Fruit fly (Drosophila melanogaster) whole organism, embryonic: Measurements from ENCODE around the gene CG1824.
A peak's percentile ranks its signal among the peaks of the same experiment; 100 is the strongest.

Experiments used
- Antp ChIP-seq: fragments of 200-800 bp; sonication (Bioruptor generic); optimal IDR thresholded peaks from 3 replicates; lab custom pipeline; 2016; ENCODE audit warnings: missing biosample characterization, missing genetic modification characterization
- Awh ChIP-seq: fragments of 200-800 bp; sonication (Bioruptor generic); IDR thresholded peaks from 2 replicates; pipeline ENCODE4, ENCODE4 v1.3.6; 2022; ENCODE audit warnings: missing biosample characterization, missing genetic modification characterization
- CG11696 ChIP-seq: fragments of 200-800 bp; sonication (Bioruptor generic); IDR thresholded peaks from 2 replicates; pipeline ENCODE4 v1.3.6; 2022; ENCODE audit warnings: missing biosample characterization, missing genetic modification characterization
- CG13296 ChIP-seq: fragments of 200-800 bp; sonication (Bioruptor generic); optimal IDR thresholded peaks from 3 replicates; lab custom pipeline; 2018; ENCODE audit warnings: missing biosample characterization, mild to moderate bottlenecking, missing genetic modification characterization
- CG13894 ChIP-seq: fragments of 200-800 bp; sonication (Bioruptor generic); optimal IDR thresholded peaks from 3 replicates; lab custom pipeline; 2018; ENCODE audit warnings: missing biosample characterization, mild to moderate bottlenecking, missing genetic modification characterization, moderate library complexity
- CG14050 ChIP-seq: fragments of 200-800 bp; sonication (Bioruptor generic); IDR thresholded peaks from 3 replicates; pipeline ENCODE4 v1.3.6; 2022; ENCODE audit warnings: missing biosample characterization, missing genetic modification characterization
- CG16815 ChIP-seq: fragments of 200-800 bp; sonication (Bioruptor generic); optimal IDR thresholded peaks from 3 replicates; lab custom pipeline; 2017; ENCODE audit warnings: missing biosample characterization, mild to moderate bottlenecking, missing genetic modification characterization
- CG17612 ChIP-seq: fragments of 200-800 bp; sonication (Bioruptor generic); IDR thresholded peaks from 2 replicates; pipeline ENCODE4 v1.3.6; 2022; ENCODE audit warnings: missing biosample characterization, missing genetic modification characterization
- CG2116 ChIP-seq: fragments of 200-800 bp; sonication (Bioruptor generic); optimal IDR thresholded peaks from 3 replicates; lab custom pipeline; 2018; ENCODE audit warnings: missing biosample characterization, mild to moderate bottlenecking, missing genetic modification characterization
- CG2712 ChIP-seq: fragments of 200-800 bp; optimal IDR thresholded peaks from 3 replicates; lab custom pipeline; 2019; ENCODE audit warnings: missing biosample characterization, mild to moderate bottlenecking, missing genetic modification characterization, moderate library complexity
- CG3163 ChIP-seq: fragments of 200-800 bp; sonication (Bioruptor generic); optimal IDR thresholded peaks from 3 replicates; lab custom pipeline; 2016; ENCODE audit warnings: missing biosample characterization, missing genetic modification characterization
- CG33557 ChIP-seq: fragments of 200-800 bp; sonication (Bioruptor generic); optimal IDR thresholded peaks from 2 replicates; lab custom pipeline; 2019; ENCODE audit warnings: missing biosample characterization, mild to moderate bottlenecking, missing genetic modification characterization, moderate library complexity
- CG3838 ChIP-seq: fragments of 200-800 bp; sonication (Bioruptor generic); optimal IDR thresholded peaks from 3 replicates; lab custom pipeline; 2016; ENCODE audit warnings: missing biosample characterization, missing genetic modification characterization
- CG9727 ChIP-seq: fragments of 200-800 bp; sonication (Bioruptor generic); optimal IDR thresholded peaks from 3 replicates; lab custom pipeline; 2017; ENCODE audit warnings: missing biosample characterization, mild to moderate bottlenecking, missing genetic modification characterization
- CTCF ChIP-seq: fragments of 200-800 bp; sonication (Bioruptor generic); optimal IDR thresholded peaks from 2 replicates; lab custom pipeline; 2017; ENCODE audit warnings: missing biosample characterization, mild to moderate bottlenecking, missing genetic modification characterization, moderate library complexity
- D ChIP-seq, 2 experiments: fragments of 200-800 bp in 1 of 2; fragments of >200 bp in 1 of 2; sonication (Bioruptor generic) in 1 of 2; optimal IDR thresholded peaks; 2 replicates in 1 of 2; 3 replicates in 1 of 2; lab custom pipeline; 2017; ENCODE audit warnings: mild to moderate bottlenecking in 1 of 2, missing biosample characterization in 1 of 2, missing genetic modification characterization in 1 of 2, missing genetic modification reagents in 1 of 2
- E2f2 ChIP-seq: fragments of 200-800 bp; sonication (Bioruptor generic); IDR thresholded peaks from 2 replicates; pipeline ENCODE4 v1.3.6; 2022; ENCODE audit warnings: missing biosample characterization, missing genetic modification characterization
- Fer3 ChIP-seq: fragments of 200-800 bp; sonication (Bioruptor generic); optimal IDR thresholded peaks from 2 replicates; lab custom pipeline; 2018; ENCODE audit warnings: missing biosample characterization, mild to moderate bottlenecking, missing genetic modification characterization, moderate library complexity
- Gug ChIP-seq: fragments of 200-800 bp; sonication (Bioruptor generic); IDR thresholded peaks from 4 replicates; pipeline ENCODE4 v1.3.6; 2022; ENCODE audit warnings: missing biosample characterization, missing genetic modification characterization
- HLH4C ChIP-seq: fragments of 200-800 bp; sonication (Bioruptor generic); IDR thresholded peaks from 3 replicates; pipeline ENCODE4 v1.3.6; 2022; ENCODE audit warnings: missing biosample characterization, missing genetic modification characterization; ENCODE audit not compliant: partially characterized antibody
- MBD-R2 ChIP-seq: fragments of 200-800 bp; sonication (Bioruptor generic); IDR thresholded peaks from 2 replicates; pipeline ENCODE4 v1.3.6; 2022; ENCODE audit warnings: missing biosample characterization, missing genetic modification characterization
- MESR4 ChIP-seq: fragments of 200-800 bp; sonication (Bioruptor generic); optimal IDR thresholded peaks from 2 replicates; lab custom pipeline; 2018; ENCODE audit warnings: missing biosample characterization, mild to moderate bottlenecking, missing genetic modification characterization, moderate library complexity
- Meics ChIP-seq: fragments of 200-800 bp; sonication (Bioruptor generic); optimal IDR thresholded peaks from 2 replicates; lab custom pipeline; 2017; ENCODE audit warnings: missing biosample characterization, mild to moderate bottlenecking, missing genetic modification characterization
- NC2α ChIP-seq: fragments of 200-800 bp; sonication (Bioruptor generic); optimal IDR thresholded peaks from 2 replicates; lab custom pipeline; 2016; ENCODE audit warnings: missing biosample characterization, missing genetic modification characterization
- Pdp1 ChIP-seq, 2 experiments: fragments of 200-800 bp; sonication (Bioruptor generic); optimal IDR thresholded peaks; 3 replicates each; lab custom pipeline; 2016; ENCODE audit warnings: missing biosample characterization in 2 of 2, missing genetic modification characterization in 2 of 2, mild to moderate bottlenecking in 1 of 2, moderate library complexity in 1 of 2
- Scr ChIP-seq: fragments of 200-800 bp; sonication (Bioruptor generic); IDR thresholded peaks from 2 replicates; pipeline ENCODE4 v1.3.6; 2022; ENCODE audit warnings: missing biosample characterization, missing genetic modification characterization; ENCODE audit not compliant: partially characterized antibody
- Sin3A ChIP-seq: fragments of >200 bp; optimal IDR thresholded peaks from 2 replicates; lab custom pipeline; 2018
- Trl ChIP-seq, 3 experiments: fragments of >200 bp in 2 of 3; fragments of 200-800 bp in 1 of 3; sonication (Bioruptor generic) in 1 of 3; optimal IDR thresholded peaks; 2 replicates in 1 of 3; 3 replicates in 2 of 3; lab custom pipeline; 2016 to 2017; ENCODE audit warnings: missing biosample characterization in 1 of 3, missing genetic modification characterization in 1 of 3
- YL-1 ChIP-seq: fragments of 200-800 bp; sonication (Bioruptor generic); optimal IDR thresholded peaks from 3 replicates; lab custom pipeline; 2017; ENCODE audit warnings: missing biosample characterization, mild to moderate bottlenecking, missing genetic modification characterization
- ara ChIP-seq: fragments of 200-800 bp; sonication (Bioruptor generic); IDR thresholded peaks from 2 replicates; pipeline ENCODE4 v1.3.6; 2022; ENCODE audit warnings: missing biosample characterization, missing genetic modification characterization
- br ChIP-seq: fragments of >200 bp; optimal IDR thresholded peaks from 2 replicates; lab custom pipeline; 2017
- ci ChIP-seq: fragments of 200-800 bp; sonication (Bioruptor generic); IDR thresholded peaks from 3 replicates; pipeline ENCODE4 v1.3.6; 2022; ENCODE audit warnings: missing biosample characterization, missing genetic modification characterization
- crol ChIP-seq: fragments of 200-800 bp; sonication (Bioruptor generic); IDR thresholded peaks from 2 replicates; pipeline ENCODE4 v1.3.6; 2022; ENCODE audit warnings: missing biosample characterization, missing genetic modification characterization
- cwo ChIP-seq: fragments of 200-800 bp; sonication (Bioruptor generic); optimal IDR thresholded peaks from 3 replicates; lab custom pipeline; 2017; ENCODE audit warnings: missing biosample characterization, missing genetic modification characterization, mild to moderate bottlenecking, moderate library complexity, missing genetic modification reagents
- h ChIP-seq: fragments of >200 bp; optimal IDR thresholded peaks from 2 replicates; lab custom pipeline; 2017
- hb ChIP-seq: fragments of 200-800 bp; sonication (Bioruptor generic); IDR thresholded peaks from 3 replicates; pipeline ENCODE4 v1.3.6; 2022; ENCODE audit warnings: missing biosample characterization, missing genetic modification characterization; ENCODE audit not compliant: partially characterized antibody
- lmd ChIP-seq: fragments of 200-800 bp; sonication (Bioruptor generic); IDR thresholded peaks from 2 replicates; pipeline ENCODE4 v1.3.6; 2022; ENCODE audit warnings: missing biosample characterization, missing genetic modification characterization
- run ChIP-seq: fragments of 200-800 bp; sonication (Bioruptor generic); optimal IDR thresholded peaks from 3 replicates; lab custom pipeline; 2018; ENCODE audit warnings: missing biosample characterization, mild to moderate bottlenecking, missing genetic modification characterization
- salm ChIP-seq: fragments of 200-800 bp; sonication (Bioruptor generic); optimal IDR thresholded peaks from 2 replicates; lab custom pipeline; 2018; ENCODE audit warnings: missing biosample characterization, mild to moderate bottlenecking, missing genetic modification characterization
- sens-2 ChIP-seq: fragments of 200-800 bp; sonication (Bioruptor generic); IDR thresholded peaks from 2 replicates; pipeline ENCODE4 v1.3.6; 2022; ENCODE audit warnings: missing biosample characterization, missing genetic modification characterization
- sisA ChIP-seq: fragments of 200-800 bp; sonication (Bioruptor generic); IDR thresholded peaks from 2 replicates; pipeline ENCODE4 v1.3.6; 2022; ENCODE audit warnings: missing biosample characterization, missing genetic modification characterization
- sqz ChIP-seq: fragments of 200-800 bp; sonication (Bioruptor generic); optimal IDR thresholded peaks from 3 replicates; lab custom pipeline; 2018; ENCODE audit warnings: missing biosample characterization, mild to moderate bottlenecking, missing genetic modification characterization
- sr ChIP-seq: fragments of 200-800 bp; sonication (Bioruptor generic); IDR thresholded peaks from 3 replicates; pipeline ENCODE4 v1.3.6; 2022; ENCODE audit warnings: missing biosample characterization, missing genetic modification characterization
- tna ChIP-seq: fragments of 200-800 bp; sonication (Bioruptor generic); IDR thresholded peaks from 2 replicates; pipeline ENCODE4 v1.3.6; 2022; ENCODE audit warnings: missing biosample characterization, missing genetic modification characterization; ENCODE audit not compliant: partially characterized antibody
- toy ChIP-seq: fragments of 200-800 bp; sonication (Bioruptor generic); IDR thresholded peaks from 2 replicates; pipeline ENCODE4 v1.3.6; 2022; ENCODE audit warnings: missing biosample characterization, missing genetic modification characterization
- wek ChIP-seq: fragments of 200-800 bp; sonication (Bioruptor generic); optimal IDR thresholded peaks from 3 replicates; lab custom pipeline; 2018; ENCODE audit warnings: missing biosample characterization, mild to moderate bottlenecking, missing genetic modification characterization, moderate library complexity
- yki ChIP-seq: fragments of >200 bp; optimal IDR thresholded peaks from 3 replicates; lab custom pipeline; 2018
- zen ChIP-seq: fragments of 200-800 bp; sonication (Bioruptor generic); optimal IDR thresholded peaks from 3 replicates; lab custom pipeline; 2018; ENCODE audit warnings: missing biosample characterization, mild to moderate bottlenecking, missing genetic modification characterization, moderate library complexity
- zfh2 ChIP-seq: fragments of 200-800 bp; sonication (Bioruptor generic); optimal IDR thresholded peaks from 2 replicates; lab custom pipeline; 2016; ENCODE audit warnings: missing biosample characterization, missing genetic modification characterization

The CG1824 gene

DNA sequence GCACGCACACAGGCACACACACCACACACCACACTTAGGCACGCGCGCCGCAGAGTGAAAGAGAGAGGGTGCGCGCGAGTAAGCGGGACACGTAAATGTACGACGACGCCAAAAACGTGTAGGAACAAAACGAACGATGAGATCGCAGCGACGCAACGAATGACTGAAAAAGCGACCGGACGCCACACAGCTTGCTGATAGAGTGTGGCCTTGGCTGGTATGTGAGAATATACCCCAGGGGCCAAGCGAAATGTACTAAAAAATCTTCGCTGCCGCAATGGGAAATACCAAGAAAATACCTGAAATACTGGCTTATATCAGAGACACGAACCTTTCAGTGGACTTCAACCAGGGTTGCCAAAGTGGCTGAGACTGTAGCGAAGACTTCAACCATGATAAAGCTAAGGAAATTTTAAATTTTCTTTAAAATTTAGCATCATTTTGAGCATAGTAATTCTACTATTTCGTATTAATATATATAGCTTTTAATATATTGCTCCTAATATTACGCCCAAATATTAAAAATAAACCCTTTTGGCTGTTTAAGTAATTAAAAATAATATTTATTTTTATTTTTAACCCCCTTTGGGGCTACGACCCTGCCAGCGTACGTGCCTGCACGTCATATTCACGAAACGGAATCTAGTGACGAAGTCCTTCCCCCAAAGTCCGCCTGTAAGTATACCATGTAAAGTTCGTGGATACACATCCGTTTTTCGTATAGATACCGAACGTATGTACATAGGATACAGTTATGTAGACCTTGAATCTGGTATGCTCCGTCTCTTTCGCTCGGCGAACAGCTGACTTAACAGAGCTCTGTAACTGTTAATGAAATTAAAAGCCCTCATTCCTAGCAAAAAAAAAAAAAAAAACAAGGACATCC lies 12.2 kb downstream of the CG1824 start, which contains the start of gene Pits (continued):
- TF ChIP-seq HLH4C (GFP tag; lab: Robert Waterston, UW) (peak; percentile 53; the same call in 1 of the 3 replicates), CG14050 (no peak), CG13296 (GFP tag; lab: Kevin White, UChicago) (peak; percentile 55), Trl (optimal IDR thresholded peaks at IDR 0.05; lab: Kevin White, UChicago) (peak in 1 of 2 experiments; percentile 42), Trl (GFP tag; optimal IDR thresholded peaks at IDR 0.05; lab: Kevin White, UChicago) (peak; percentile 59), Sin3A (peak; percentile 67), Antp (GFP tag; lab: Kevin White, UChicago) (peak; percentile 52), wek (GFP tag; lab: Kevin White, UChicago) (peak; percentile 38), sqz (GFP tag; lab: Kevin White, UChicago) (no peak), sr (GFP tag; lab: Robert Waterston, UW) (peak; percentile 78; the same call in 2 of the 3 replicates), CG33557 (GFP tag; lab: Kevin White, UChicago) (no peak), sisA (GFP tag; lab: Robert Waterston, UW) (peak; percentile 27; the same call in 1 of the 2 replicates), CG2712 (peak; percentile 40), h (no peak), zen (tag; lab: Kevin White, UChicago) (peak; percentile 3), yki (lab: Kevin White, UChicago) (peak; percentile 21), lmd (GFP tag; lab: Robert Waterston, UW) (peak; percentile 45; the same call in 1 of the 2 replicates), run (peak; percentile 19), NC2α (GFP tag; lab: Kevin White, UChicago) (no peak), CG3163 (peak; percentile 61), Pdp1 (GFP tag; optimal IDR thresholded peaks at IDR 0.05; lab: Kevin White, UChicago) (peak; percentile 26 to 70), CG17612 (GFP tag; lab: Robert Waterston, UW) (no peak), toy (GFP tag; lab: Robert Waterston, UW) (no peak), salm (no peak), tna (peak; percentile 66; the same call in 1 of the 2 replicates), cwo (peak; percentile 89), MBD-R2 (GFP tag; lab: Robert Waterston, UW) (no peak; the same call in 1 of the 2 replicates), CG9727 (GFP tag; lab: Kevin White, UChicago) (peak; percentile 43), CG11696 (GFP tag; lab: Robert Waterston, UW) (0 out of 2 replicates have a peak, but pooled peaks have one; percentile 10), hb (GFP tag; lab: Robert Waterston, UW) (no peak), CG3838 (GFP tag; lab: Kevin White, UChicago) (no peak), CG16815 (peak; percentile 43), crol (GFP tag; lab: Robert Waterston, UW) (0 out of 2 replicates have a peak, but pooled peaks have one; percentile 53), Awh (GFP tag; lab: Robert Waterston, UW) (peak; percentile 32; the same call in 1 of the 2 replicates), MESR4 (GFP tag; lab: Kevin White, UChicago) (peak; percentile 81), ara (peak; percentile 62), Scr (GFP tag; lab: Robert Waterston, UW) (peak; percentile 26), Gug (GFP tag; lab: Robert Waterston, UW) (peak; percentile 32; the same call in 2 of the 4 replicates), sens-2 (GFP tag; lab: Robert Waterston, UW) (no peak), ci (GFP tag; lab: Robert Waterston, UW) (peak; percentile 82; the same call in 2 of the 3 replicates), YL-1 (GFP tag; lab: Kevin White, UChicago) (peak; percentile 30), CTCF (GFP tag; lab: Kevin White, UChicago) (peak; percentile 65), zfh2 (GFP tag; lab: Kevin White, UChicago) (no peak), E2f2 (peak; percentile 67), CG2116 (peak; percentile 64), D (optimal IDR thresholded peaks at IDR 0.05; lab: Kevin White, UChicago) (no peak), D (GFP tag; optimal IDR thresholded peaks at IDR 0.05; lab: Kevin White, UChicago) (no peak), Fer3 (tag; lab: Kevin White, UChicago) (peak; percentile 25), CG13894 (tag; lab: Kevin White, UChicago) (peak; percentile 66), br (lab: Kevin White, UChicago) (no peak), Meics (GFP tag; lab: Kevin White, UChicago) (peak; percentile 94)
